Worm (Caenorhabditis elegans) whole organism, early embryonic: ENCODE data around the gene gur-4.

Experiments
- F13C5.2 ChIP-seq: sonication (generic microtip); optimal IDR thresholded peaks from 2 replicates; lab custom pipeline; 2017; ENCODE audit warnings: mild to moderate bottlenecking, missing genetic modification characterization, inconsistent platforms, missing compliant biosample characterization
- ama-1 ChIP-seq: fragments of 150-350 bp; optimal IDR thresholded peaks from 2 replicates; lab custom pipeline; 2014
- ceh-13 ChIP-seq: fragments of 200-800 bp; sonication (Bioruptor generic); optimal IDR thresholded peaks from 2 replicates; lab custom pipeline; 2018; ENCODE audit warnings: mild to moderate bottlenecking, missing genetic modification characterization, missing compliant biosample characterization
- ceh-36 ChIP-seq: sonication (generic microtip); optimal IDR thresholded peaks from 2 replicates; lab custom pipeline; 2016; ENCODE audit warnings: missing genetic modification characterization, inconsistent platforms, missing compliant biosample characterization
- ets-7 ChIP-seq: sonication (generic microtip); optimal IDR thresholded peaks from 2 replicates; lab custom pipeline; 2016; ENCODE audit warnings: missing genotype, missing genetic modification characterization, missing compliant biosample characterization
- flt-1 ChIP-seq: fragments of 200-800 bp; sonication (Bioruptor generic); IDR thresholded peaks from 2 replicates; pipeline ENCODE4 v1.3.6; 2022; ENCODE audit warnings: missing genetic modification characterization, missing compliant biosample characterization
- sea-1 ChIP-seq: fragments of 200-800 bp; sonication (Bioruptor generic); conservative IDR thresholded peaks from 2 replicates; pipeline ENCODE4 v1.3.6; 2022; ENCODE audit warnings: missing genetic modification characterization, missing compliant biosample characterization
- tbx-11 ChIP-seq: fragments of 200-800 bp; sonication (Bioruptor generic); IDR thresholded peaks from 2 replicates; pipeline ENCODE4 v1.3.6; 2022; ENCODE audit warnings: missing genetic modification characterization, missing compliant biosample characterization
- tra-4 ChIP-seq: sonication (generic microtip); optimal IDR thresholded peaks from 2 replicates; lab custom pipeline; 2017; ENCODE audit warnings: missing genetic modification characterization, missing compliant biosample characterization

ce11 chrII:14122065-14122464 is 17.5 kb downstream of the gur-4 start, which contains the start of gene K09E4.4:
- no peak for TF ChIP-seq ama-1 (lab: Kevin White, UChicago)
- TF ChIP-seq flt-1 (GFP tag; lab: Robert Waterston, UW), result no peak
- no peak for TF ChIP-seq ceh-13
- TF ChIP-seq ceh-36 (tag; lab: Kevin White, UChicago), result no peak
- TF ChIP-seq tra-4 (tag; lab: Kevin White, UChicago), result no peak
- no peak for TF ChIP-seq F13C5.2 (tag; lab: Kevin White, UChicago)
- TF ChIP-seq sea-1, result no peak
- TF ChIP-seq ets-7 (tag; lab: Kevin White, UChicago), result no peak
- no peak for TF ChIP-seq tbx-11 (GFP tag; lab: Robert Waterston, UW)
